Fruit fly (Drosophila melanogaster): ENCODE data around the gene Dhc16F.

DNA sequence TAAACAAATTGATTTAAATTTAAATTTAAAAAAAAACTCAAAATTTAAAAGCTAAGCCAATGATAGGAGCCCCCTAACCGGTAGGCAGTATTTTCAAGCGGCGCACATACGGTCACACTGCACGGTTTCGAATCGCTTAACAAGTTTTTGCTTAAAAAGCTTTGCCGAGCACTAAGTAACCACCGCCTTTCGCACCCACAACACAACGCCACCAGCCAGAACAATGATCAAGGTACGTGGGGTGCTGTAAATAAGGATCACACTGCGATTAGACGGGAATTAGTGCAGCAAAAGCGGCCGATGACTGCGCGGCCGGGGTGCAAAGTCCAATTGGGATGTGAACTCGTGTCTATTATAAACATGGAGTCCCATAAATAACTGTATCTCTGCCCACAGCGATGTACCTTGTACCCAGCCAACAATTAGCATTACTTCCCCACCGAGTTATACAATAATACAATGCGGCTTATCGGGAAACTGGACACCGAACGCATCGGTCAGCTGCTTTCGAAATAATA lies 26.9 kb downstream of the Dhc16F start, which contains the start of gene scu:
- TF ChIP-seq CG7045 (GFP tag; optimal IDR thresholded peaks at IDR 0.05) (no peak), cnc (optimal IDR thresholded peaks at IDR 0.05) (no peak), Crg-1 (GFP tag; optimal IDR thresholded peaks at IDR 0.05) (no peak), CG12768 (GFP tag; optimal IDR thresholded peaks at IDR 0.05) (peak; percentile 89), bab1 (GFP tag; optimal IDR thresholded peaks at IDR 0.05) (peak; percentile 63), pad (GFP tag; optimal IDR thresholded peaks at IDR 0.05) (peak; percentile 25), Hr96 (GFP tag; optimal IDR thresholded peaks at IDR 0.05) (peak; percentile 75), CG14711 (tag; optimal IDR thresholded peaks at IDR 0.05) (no peak), CG1620 (GFP tag; optimal IDR thresholded peaks at IDR 0.05) (peak; percentile 24), cic (GFP tag; optimal IDR thresholded peaks at IDR 0.05) (peak; percentile 18), CG33017 (tag; optimal IDR thresholded peaks at IDR 0.05) (peak; percentile 14), toe (GFP tag; optimal IDR thresholded peaks at IDR 0.05) (peak; percentile 39), ovo (GFP tag; optimal IDR thresholded peaks at IDR 0.05) (peak; percentile 36), CG11617 (GFP tag; optimal IDR thresholded peaks at IDR 0.05) (peak; percentile 52)

Measured in whole organism, adult.